Worm (Caenorhabditis elegans) whole organism, late embryonic: ENCODE measurements around the gene cyp-14A4.

ENCODE experiments used
- T23F11.4 ChIP-seq: fragments of 200-800 bp; sonication (Bioruptor generic); optimal IDR thresholded peaks from 2 replicates; lab custom pipeline; 2018; ENCODE audit warnings: mild to moderate bottlenecking, missing genetic modification characterization, missing compliant biosample characterization
- ahr-1 ChIP-seq: sonication (generic microtip); optimal IDR thresholded peaks from 2 replicates; lab custom pipeline; 2016; ENCODE audit warnings: missing genetic modification characterization, missing compliant biosample characterization
- ama-1 ChIP-seq: fragments of 150-350 bp; optimal IDR thresholded peaks from 2 replicates; lab custom pipeline; 2014
- ceh-19 ChIP-seq: fragments of 200-800 bp; sonication (Bioruptor generic); optimal IDR thresholded peaks from 2 replicates; lab custom pipeline; 2018; ENCODE audit warnings: mild to moderate bottlenecking, missing genetic modification characterization, missing compliant biosample characterization
- ceh-2 ChIP-seq: sonication (generic microtip); optimal IDR thresholded peaks from 2 replicates; lab custom pipeline; 2016; ENCODE audit warnings: missing genotype, missing genetic modification characterization, missing compliant biosample characterization
- ceh-24 ChIP-seq: sonication (generic microtip); optimal IDR thresholded peaks from 2 replicates; lab custom pipeline; 2016; ENCODE audit warnings: mild to moderate bottlenecking, missing genetic modification characterization, missing compliant biosample characterization
- ceh-31 ChIP-seq: sonication (generic microtip); optimal IDR thresholded peaks from 2 replicates; lab custom pipeline; 2016; ENCODE audit warnings: missing genetic modification characterization, missing compliant biosample characterization
- ceh-34 ChIP-seq: sonication (generic microtip); optimal IDR thresholded peaks from 2 replicates; lab custom pipeline; 2016; ENCODE audit warnings: mild to moderate bottlenecking, missing genetic modification characterization, missing compliant biosample characterization
- ceh-48 ChIP-seq: sonication (generic microtip); optimal IDR thresholded peaks from 2 replicates; lab custom pipeline; 2016; ENCODE audit warnings: missing genetic modification characterization, inconsistent platforms, missing compliant biosample characterization
- ceh-9 ChIP-seq: sonication (generic microtip); optimal IDR thresholded peaks from 2 replicates; lab custom pipeline; 2016; ENCODE audit warnings: mild to moderate bottlenecking, missing genetic modification characterization, inconsistent platforms, missing compliant biosample characterization
- che-1 ChIP-seq: sonication (generic microtip); optimal IDR thresholded peaks from 2 replicates; lab custom pipeline; 2016; ENCODE audit warnings: mild to moderate bottlenecking, missing genetic modification characterization, missing compliant biosample characterization
- dmd-4 ChIP-seq: sonication (generic microtip); optimal IDR thresholded peaks from 2 replicates; lab custom pipeline; 2016; ENCODE audit warnings: borderline replicate concordance, missing genetic modification characterization, missing compliant biosample characterization
- dve-1 ChIP-seq: sonication (generic microtip); optimal IDR thresholded peaks from 2 replicates; lab custom pipeline; 2017; ENCODE audit warnings: antibody characterized with exemption, mild to moderate bottlenecking, missing genetic modification characterization, missing compliant biosample characterization
- elt-2 ChIP-seq: sonication (generic microtip); optimal IDR thresholded peaks from 2 replicates; lab custom pipeline; 2016; ENCODE audit warnings: missing genetic modification reagents, missing genetic modification characterization, missing compliant biosample characterization
- ets-4 ChIP-seq: sonication (generic microtip); optimal IDR thresholded peaks from 2 replicates; lab custom pipeline; 2016; ENCODE audit warnings: missing genetic modification characterization, missing compliant biosample characterization
- eyg-1 ChIP-seq: sonication (generic microtip); optimal IDR thresholded peaks from 2 replicates; lab custom pipeline; 2016; ENCODE audit warnings: missing genotype, missing genetic modification characterization, missing compliant biosample characterization
- fax-1 ChIP-seq: sonication (generic microtip); optimal IDR thresholded peaks from 2 replicates; lab custom pipeline; 2016; ENCODE audit warnings: missing genotype, missing genetic modification characterization, missing compliant biosample characterization
- fkh-10 ChIP-seq: fragments of 150-350 bp; optimal IDR thresholded peaks from 2 replicates; lab custom pipeline; 2014; ENCODE audit warnings: missing biosample characterization, missing genetic modification reagents, missing genetic modification characterization
- fkh-6 ChIP-seq: sonication (generic microtip); optimal IDR thresholded peaks from 2 replicates; lab custom pipeline; 2016; ENCODE audit warnings: missing genetic modification characterization, missing compliant biosample characterization
- gmeb-2 ChIP-seq: sonication (generic microtip); optimal IDR thresholded peaks from 2 replicates; lab custom pipeline; 2016; ENCODE audit warnings: missing genetic modification characterization, inconsistent platforms, missing compliant biosample characterization
- hlh-13 ChIP-seq: fragments of 200-800 bp; sonication (Bioruptor generic); optimal IDR thresholded peaks from 2 replicates; lab custom pipeline; 2018; ENCODE audit warnings: mild to moderate bottlenecking, missing genetic modification characterization, missing compliant biosample characterization
- hlh-15 ChIP-seq: sonication (generic microtip); optimal IDR thresholded peaks from 2 replicates; lab custom pipeline; 2016; ENCODE audit warnings: missing genetic modification characterization, missing compliant biosample characterization
- hlh-30 ChIP-seq: sonication (generic microtip); optimal IDR thresholded peaks from 2 replicates; lab custom pipeline; 2017; ENCODE audit warnings: antibody characterized with exemption, missing genetic modification characterization, missing compliant biosample characterization; ENCODE audit not compliant: insufficient read depth
- hlh-6 ChIP-seq: sonication (generic microtip); optimal IDR thresholded peaks from 2 replicates; lab custom pipeline; 2016; ENCODE audit warnings: missing genotype, missing genetic modification characterization, missing compliant biosample characterization
- hlh-8 ChIP-seq: sonication (generic microtip); optimal IDR thresholded peaks from 2 replicates; lab custom pipeline; 2016; ENCODE audit warnings: missing genotype, missing genetic modification characterization, missing compliant biosample characterization
- lim-6 ChIP-seq: sonication (generic microtip); optimal IDR thresholded peaks from 2 replicates; lab custom pipeline; 2016; ENCODE audit warnings: missing genetic modification characterization, missing compliant biosample characterization
- lin-11 ChIP-seq: fragments of 200-800 bp; sonication (Bioruptor generic); optimal IDR thresholded peaks from 2 replicates; lab custom pipeline; 2018; ENCODE audit warnings: mild to moderate bottlenecking, missing genetic modification characterization, missing compliant biosample characterization
- madf-2 ChIP-seq: sonication (generic microtip); optimal IDR thresholded peaks from 2 replicates; lab custom pipeline; 2017; ENCODE audit warnings: missing genetic modification characterization, missing compliant biosample characterization
- mec-3 ChIP-seq: sonication (generic microtip); optimal IDR thresholded peaks from 2 replicates; lab custom pipeline; 2016; ENCODE audit warnings: borderline replicate concordance, missing genetic modification characterization, missing compliant biosample characterization
- npax-4 ChIP-seq: sonication (generic microtip); optimal IDR thresholded peaks from 2 replicates; lab custom pipeline; 2016; ENCODE audit warnings: missing genetic modification characterization, missing compliant biosample characterization
- odd-2 ChIP-seq: sonication (generic microtip); optimal IDR thresholded peaks from 2 replicates; lab custom pipeline; 2017; ENCODE audit warnings: antibody characterized with exemption, mild to moderate bottlenecking, missing genetic modification characterization, missing compliant biosample characterization
- pag-3 ChIP-seq: sonication (generic microtip); optimal IDR thresholded peaks from 2 replicates; lab custom pipeline; 2016; ENCODE audit warnings: missing compliant biosample characterization, missing genetic modification characterization, borderline replicate concordance
- pax-1 ChIP-seq: fragments of 150-350 bp; optimal IDR thresholded peaks from 2 replicates; lab custom pipeline; 2014; ENCODE audit warnings: missing biosample characterization, missing genetic modification characterization
- pha-4 ChIP-seq: fragments of 150-350 bp; optimal IDR thresholded peaks from 2 replicates; lab custom pipeline; 2018; ENCODE audit warnings: missing biosample characterization, missing genetic modification reagents, missing genetic modification characterization
- pqm-1 ChIP-seq: sonication (generic microtip); optimal IDR thresholded peaks from 2 replicates; lab custom pipeline; 2016; ENCODE audit warnings: missing genetic modification characterization, missing compliant biosample characterization
- pros-1 ChIP-seq: fragments of 150-350 bp; optimal IDR thresholded peaks from 2 replicates; lab custom pipeline; 2014; ENCODE audit warnings: missing biosample characterization, missing genetic modification reagents, missing genetic modification characterization
- sdc-2 ChIP-seq: sonication (generic microtip); optimal IDR thresholded peaks from 2 replicates; lab custom pipeline; 2016; ENCODE audit warnings: missing genotype, missing genetic modification characterization, missing compliant biosample characterization
- sox-2 ChIP-seq: fragments of 200-800 bp; sonication (Bioruptor generic); IDR thresholded peaks from 2 replicates; pipeline ENCODE4 v1.3.6; 2022; ENCODE audit warnings: missing genetic modification reagents, missing genetic modification characterization, missing compliant biosample characterization
- sox-4 ChIP-seq: sonication (generic microtip); optimal IDR thresholded peaks from 2 replicates; lab custom pipeline; 2017; ENCODE audit warnings: mild to moderate bottlenecking, missing genetic modification characterization, inconsistent platforms, missing compliant biosample characterization
- syd-9 ChIP-seq: sonication (generic microtip); optimal IDR thresholded peaks from 2 replicates; lab custom pipeline; 2016; ENCODE audit warnings: mild to moderate bottlenecking, missing genetic modification characterization, moderate library complexity, missing compliant biosample characterization
- tbx-2 ChIP-seq: sonication (generic microtip); optimal IDR thresholded peaks from 2 replicates; lab custom pipeline; 2016; ENCODE audit warnings: missing genetic modification characterization, missing compliant biosample characterization
- ttx-3 ChIP-seq: sonication (generic microtip); optimal IDR thresholded peaks from 2 replicates; lab custom pipeline; 2016; ENCODE audit warnings: missing genetic modification reagents, missing genetic modification characterization, missing compliant biosample characterization
- unc-3 ChIP-seq, 2 experiments: fragments of 200-800 bp in 1 of 2; sonication (Bioruptor generic) in 1 of 2; sonication (generic microtip) in 1 of 2; conservative IDR thresholded peaks in 1 of 2; optimal IDR thresholded peaks in 1 of 2; 2 replicates each; pipeline versions ENCODE4 v1.3.6 to Lab custom; 2016 to 2022; ENCODE audit warnings: missing compliant biosample characterization in 2 of 2, missing genetic modification characterization in 2 of 2, missing genetic modification reagents in 1 of 2
- unc-42 ChIP-seq: sonication (generic microtip); optimal IDR thresholded peaks from 2 replicates; lab custom pipeline; 2016; ENCODE audit warnings: missing genotype, missing genetic modification characterization, missing compliant biosample characterization
- unc-55 ChIP-seq: sonication (generic microtip); optimal IDR thresholded peaks from 2 replicates; lab custom pipeline; 2017; ENCODE audit warnings: missing biosample characterization, missing genetic modification reagents, missing genetic modification characterization
- zip-5 ChIP-seq: sonication (generic microtip); optimal IDR thresholded peaks from 2 replicates; lab custom pipeline; 2016; ENCODE audit warnings: missing genetic modification characterization, missing compliant biosample characterization

cyp-14A4 gene

DNA sequence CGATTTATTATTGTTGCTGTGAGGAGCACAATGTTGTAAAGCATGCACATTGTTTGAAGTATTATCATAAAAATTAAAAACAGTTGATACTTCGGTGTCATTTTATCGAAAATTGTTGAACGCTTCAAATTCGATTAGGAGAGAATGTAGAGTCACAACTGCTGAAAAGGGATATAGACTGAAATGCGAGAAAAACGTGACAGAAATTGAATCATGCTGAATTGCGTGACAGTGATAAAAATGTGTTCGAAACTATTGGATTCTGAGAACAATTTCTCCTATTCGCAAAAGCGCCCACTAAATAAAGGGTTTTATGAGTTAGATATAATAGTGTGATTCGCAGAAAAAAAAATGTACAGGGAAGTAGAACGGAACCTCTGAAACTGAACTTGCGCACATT is 24.7 kb upstream of the cyp-14A4 start, which contains the start of gene srxa-8:
Gene srxa-8, minus strand, starts transcription at position 101 of the 400 bp plus-strand sequence.
- TF ChIP-seq unc-55 (no peak), ttx-3 (tag; lab: Kevin White, UChicago) (no peak), syd-9 (tag; lab: Kevin White, UChicago) (no peak), ceh-19 (GFP tag; lab: Kevin White, UChicago) (no peak), ets-4 (tag; lab: Kevin White, UChicago) (no peak), pha-4 (tag; lab: Kevin White, UChicago) (no peak), ceh-2 (tag; lab: Kevin White, UChicago) (no peak), dmd-4 (tag; lab: Kevin White, UChicago) (no peak), hlh-13 (GFP tag; lab: Kevin White, UChicago) (no peak), fkh-10 (GFP tag; lab: Kevin White, UChicago) (no peak), ceh-9 (tag; lab: Kevin White, UChicago) (no peak), T23F11.4 (GFP tag; lab: Kevin White, UChicago) (no peak)

DNA sequence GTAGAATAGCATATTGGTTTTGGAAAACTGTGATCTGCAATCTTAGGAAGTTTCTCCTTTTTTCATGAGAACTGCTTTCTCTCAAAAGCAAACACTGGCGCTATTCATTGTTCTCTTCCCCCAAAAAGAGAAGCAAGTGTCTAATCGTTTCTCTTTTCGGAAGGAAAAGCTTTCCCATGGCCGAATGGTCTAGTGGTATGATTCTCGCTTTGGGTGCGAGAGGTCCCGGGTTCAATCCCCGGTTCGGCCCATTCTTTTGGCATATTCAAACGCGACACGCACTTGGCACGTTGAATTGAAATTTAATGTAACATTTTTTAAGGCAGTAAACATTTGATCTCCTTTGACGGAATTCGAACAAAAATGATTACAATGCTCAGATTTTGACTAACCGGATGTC is 23.9 kb upstream of the cyp-14A4 start:
- TF ChIP-seq madf-2 (tag; lab: Kevin White, UChicago): no peak
- no peak for TF ChIP-seq ceh-24
- no peak for TF ChIP-seq hlh-15 (tag; lab: Kevin White, UChicago)
- no peak for TF ChIP-seq dmd-4 (tag; lab: Kevin White, UChicago)
- no peak for TF ChIP-seq pqm-1
- no peak for TF ChIP-seq lin-11
- TF ChIP-seq dve-1 (tag; lab: Kevin White, UChicago): no peak
- TF ChIP-seq ceh-34 (tag; lab: Kevin White, UChicago): no peak
- no peak for TF ChIP-seq ttx-3 (tag; lab: Kevin White, UChicago)
- no peak for TF ChIP-seq ceh-2 (tag; lab: Kevin White, UChicago)
- TF ChIP-seq elt-2 (tag; lab: Kevin White, UChicago): no peak

DNA sequence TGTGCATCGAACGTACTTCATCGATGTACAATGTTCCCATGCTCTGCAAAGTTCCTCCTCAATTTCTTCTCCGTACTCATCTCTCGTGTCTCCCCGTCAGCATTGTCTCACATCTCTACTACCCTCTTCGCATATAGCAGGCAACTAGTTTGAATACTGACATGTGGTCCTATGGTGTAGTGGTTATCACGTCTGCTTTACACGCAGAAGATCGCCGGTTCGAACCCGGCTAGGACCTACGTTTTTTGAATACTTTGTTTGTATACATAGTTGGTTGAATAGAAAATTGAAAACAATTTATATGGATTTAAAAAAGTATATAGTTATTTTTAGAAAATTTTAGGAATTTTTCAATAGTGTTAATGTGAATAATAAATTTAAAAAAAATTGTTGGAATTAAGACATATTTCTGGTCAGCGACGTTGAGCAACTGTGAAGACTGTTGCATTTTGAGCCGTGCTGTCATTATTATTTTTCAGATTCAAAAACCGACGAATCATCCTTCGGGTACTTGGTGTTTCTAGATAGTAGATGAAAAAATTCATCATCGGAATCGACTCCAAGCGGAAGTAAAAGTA is 23.0 kb upstream of the cyp-14A4 start:
- TF ChIP-seq ttx-3 (tag; lab: Kevin White, UChicago): peak; percentile 91
- peak; percentile 92 for TF ChIP-seq sox-2 (GFP tag; lab: Robert Waterston, UW)
- no peak for TF ChIP-seq pha-4 (tag; lab: Kevin White, UChicago)
- TF ChIP-seq sdc-2 (tag; lab: Kevin White, UChicago): peak; percentile 91
- TF ChIP-seq hlh-15 (tag; lab: Kevin White, UChicago): peak; percentile 87
- TF ChIP-seq zip-5 (tag; lab: Kevin White, UChicago): peak; percentile 67
- peak; percentile 68 for TF ChIP-seq unc-42
- TF ChIP-seq odd-2 (tag; lab: Kevin White, UChicago): peak; percentile 69
- TF ChIP-seq hlh-6 (tag; lab: Kevin White, UChicago): peak; percentile 89
- TF ChIP-seq ahr-1 (tag; lab: Kevin White, UChicago): peak; percentile 86
- peak; percentile 83 for TF ChIP-seq fkh-10 (GFP tag; lab: Kevin White, UChicago)
- TF ChIP-seq ceh-2 (tag; lab: Kevin White, UChicago): peak; percentile 83
- peak; percentile 91 for TF ChIP-seq ceh-34 (tag; lab: Kevin White, UChicago)
- no peak for TF ChIP-seq pax-1 (tag; lab: Kevin White, UChicago)
- TF ChIP-seq fax-1 (tag; lab: Kevin White, UChicago): peak; percentile 87
- peak; percentile 86 for TF ChIP-seq eyg-1 (tag; lab: Kevin White, UChicago)
- no peak for TF ChIP-seq mec-3 (tag; lab: Kevin White, UChicago)
- peak; percentile 91 for TF ChIP-seq unc-3 (GFP tag; conservative IDR thresholded peaks at IDR 0.05; lab: Robert Waterston, UW)
- peak; percentile 92 for TF ChIP-seq unc-3 (tag; optimal IDR thresholded peaks at IDR 0.05; lab: Kevin White, UChicago)
- peak; percentile 94 for TF ChIP-seq gmeb-2
- peak; percentile 89 for TF ChIP-seq syd-9 (tag; lab: Kevin White, UChicago)
- TF ChIP-seq che-1: peak; percentile 91
- peak; percentile 93 for TF ChIP-seq hlh-8
- TF ChIP-seq tbx-2 (tag; lab: Kevin White, UChicago): peak; percentile 85
- TF ChIP-seq hlh-30 (tag; lab: Kevin White, UChicago): peak; percentile 71
- TF ChIP-seq ceh-31 (tag; lab: Kevin White, UChicago): peak; percentile 82
- TF ChIP-seq pag-3 (tag; lab: Kevin White, UChicago): peak; percentile 74
- TF ChIP-seq pros-1: peak; percentile 66
- peak; percentile 80 for TF ChIP-seq ceh-48 (tag; lab: Kevin White, UChicago)
- TF ChIP-seq ceh-19 (GFP tag; lab: Kevin White, UChicago): peak; percentile 90
- TF ChIP-seq fkh-6 (tag; lab: Kevin White, UChicago): peak; percentile 89
- TF ChIP-seq lim-6 (tag; lab: Kevin White, UChicago): peak; percentile 64
- peak; percentile 89 for TF ChIP-seq sox-4 (tag; lab: Kevin White, UChicago)
- peak; percentile 91 for TF ChIP-seq npax-4 (tag; lab: Kevin White, UChicago)
- no peak for TF ChIP-seq ama-1 (lab: Kevin White, UChicago)
